In genomic region chr3R:9860561-9860960, dm6 we compare ENCODE assay signal across 2 fruit fly cellular contexts.
TF ChIP-seq lines count a peak whose summit lies in the region.

No protein-coding gene starts in this region.

- TF ChIP-seq CTCF in whole organism, embryonic (GFP tag; optimal IDR thresholded peaks at IDR 0.05; lab: Kevin White, UChicago): no peak

TF ChIP-seq in whole organism, embryonic, 481 proteins besides CTCF, POLR2A, EP300 and RAD21:
- TF ChIP-seq Meics (GFP tag; optimal IDR thresholded peaks at IDR 0.05; lab: Kevin White, UChicago) (peak; percentile 9), Med (GFP tag; lab: Kevin White, UChicago) (peak; percentile 50), CG11085 (GFP tag; IDR thresholded peaks at IDR 0.05; lab: Robert Waterston, UW) (no peak), sd (tag; optimal IDR thresholded peaks at IDR 0.05; lab: Kevin White, UChicago) (no peak), bcd (GFP tag; optimal IDR thresholded peaks at IDR 0.05; lab: Kevin White, UChicago) (no peak), CG3281 (GFP tag; optimal IDR thresholded peaks at IDR 0.05; lab: Kevin White, UChicago) (peak; percentile 26), hkb (optimal IDR thresholded peaks at IDR 0.05; lab: Kevin White, UChicago) (no peak), hkb (GFP tag; IDR thresholded peaks at IDR 0.05; lab: Robert Waterston, UW) (peak; percentile 43; the same call in 1 of the 2 replicates), CG2712 (tag; optimal IDR thresholded peaks at IDR 0.05; lab: Kevin White, UChicago) (peak; percentile 1), CG18599 (GFP tag; optimal IDR thresholded peaks at IDR 0.05; lab: Kevin White, UChicago) (peak; percentile 12), row (GFP tag; IDR thresholded peaks at IDR 0.05; lab: Robert Waterston, UW) (0 out of 3 replicates have a peak, but pooled peaks have one; percentile 8), CG11504 (tag; optimal IDR thresholded peaks at IDR 0.05; lab: Kevin White, UChicago) (peak; percentile 48), Fer1 (GFP tag; optimal IDR thresholded peaks at IDR 0.05; lab: Kevin White, UChicago) (peak; percentile 41), Blimp-1 (GFP tag; optimal IDR thresholded peaks at IDR 0.05; lab: Kevin White, UChicago) (peak; percentile 31), sens (GFP tag; lab: Kevin White, UChicago) (peak; percentile 62), CG11560 (tag; IDR thresholded peaks at IDR 0.05; lab: Robert Waterston, UW) (no peak), gem (tag; optimal IDR thresholded peaks at IDR 0.05; lab: Kevin White, UChicago) (peak; percentile 21), lab (GFP tag; optimal IDR thresholded peaks at IDR 0.05; lab: Kevin White, UChicago) (peak; percentile 51), Ada2b (GFP tag; IDR thresholded peaks at IDR 0.05; lab: Robert Waterston, UW) (peak; percentile 15; the same call in 1 of the 2 replicates), CG10979 (tag; optimal IDR thresholded peaks at IDR 0.05; lab: Kevin White, UChicago) (no peak)

TF ChIP-seq in whole organism, prepupa, 60 proteins besides CTCF, POLR2A, EP300 and RAD21:
- peak; percentile 20 for TF ChIP-seq svp (GFP tag; lab: Kevin White, UChicago)
- TF ChIP-seq Ets96B (tag; optimal IDR thresholded peaks at IDR 0.05; lab: Kevin White, UChicago): no peak
- TF ChIP-seq Eip78C (GFP tag; lab: Kevin White, UChicago): peak; percentile 46
- no peak for TF ChIP-seq CG11294 (GFP tag; IDR thresholded peaks at IDR 0.05; lab: Robert Waterston, UW)
- TF ChIP-seq CG6276 (GFP tag; optimal IDR thresholded peaks at IDR 0.05; lab: Kevin White, UChicago): no peak

Comparison
In these comparisons a context has a peak if more than half of its experiments do, and no peak if none do; other contexts are left out.
1. Of the 7 proteins assayed by ChIP-seq in both whole organism, embryonic and whole organism, prepupa: peak only in whole organism, embryonic: Blimp-1; only in whole organism, prepupa: none; in both: none; in neither: 6.